Worm (Caenorhabditis elegans): ENCODE results near the gene Y94H6A.2.
"Not testable (repeated sequence)": the region's sequence is repeated elsewhere in the genome, so short reads cannot be mapped to it uniquely, and the experiment has no call there.

Y94H6A.2 gene

ce11 chrIV:2774500-2774899 lies 44.4 kb downstream of the Y94H6A.2 start (continued):
- TF ChIP-seq sma-3 (GFP tag; optimal IDR thresholded peaks at IDR 0.05) (peak; percentile 62), nhr-21 (tag; optimal IDR thresholded peaks at IDR 0.05) (peak; percentile 59), C34F6.9 (tag; optimal IDR thresholded peaks at IDR 0.05) (peak; percentile 89), sma-9 (GFP tag; optimal IDR thresholded peaks at IDR 0.05) (peak; percentile 85), sma-9 (tag; optimal IDR thresholded peaks at IDR 0.05) (no peak)

ce11 chrIV:2775992-2776630 lies 46.0 kb downstream of the Y94H6A.2 start:
- TF ChIP-seq elt-3 (tag; optimal IDR thresholded peaks at IDR 0.05) (no peak), C34F6.9 (tag; optimal IDR thresholded peaks at IDR 0.05) (peak; percentile 45), nhr-237 (tag; optimal IDR thresholded peaks at IDR 0.05) (no peak), sma-9 (GFP tag; optimal IDR thresholded peaks at IDR 0.05) (peak; percentile 72), sma-9 (tag; optimal IDR thresholded peaks at IDR 0.05) (no peak), sma-3 (GFP tag; optimal IDR thresholded peaks at IDR 0.05) (no peak), snpc-4 (tag; optimal IDR thresholded peaks at IDR 0.05) (no peak), peb-1 (tag; optimal IDR thresholded peaks at IDR 0.05) (peak; percentile 6), F13H6.1 (tag; optimal IDR thresholded peaks at IDR 0.05) (peak; percentile 71), lsy-2 (tag; optimal IDR thresholded peaks at IDR 0.05) (peak in 1 of 2 experiments; percentile 52), unc-55 (GFP tag; optimal IDR thresholded peaks at IDR 0.05) (peak; percentile 51), nhr-129 (tag; optimal IDR thresholded peaks at IDR 0.05) (peak; percentile 46)

ce11 chrIV:2776733-2777132 lies 46.6 kb downstream of the Y94H6A.2 start:
- peak; percentile 1 for TF ChIP-seq unc-55 (GFP tag; optimal IDR thresholded peaks at IDR 0.05)
- TF ChIP-seq mdl-1 (tag; optimal IDR thresholded peaks at IDR 0.05): no peak

- not testable (repeated sequence) for TF ChIP-seq gmeb-1 (tag; optimal IDR thresholded peaks at IDR 0.05); unc-55 (GFP tag; optimal IDR thresholded peaks at IDR 0.05); ztf-1 (GFP tag; conservative IDR thresholded peaks at IDR 0.05)
Measured at ce11 chrIV:2777841-2778240, 47.7 kb downstream of the Y94H6A.2 start, which contains the start of gene Y54G2A.72. Gene Y54G2A.72 (plus strand): TSS chrIV:2778141.
